Worm (Caenorhabditis elegans): ENCODE results near the gene K10C8.4.

K10C8.4 gene

DNA sequence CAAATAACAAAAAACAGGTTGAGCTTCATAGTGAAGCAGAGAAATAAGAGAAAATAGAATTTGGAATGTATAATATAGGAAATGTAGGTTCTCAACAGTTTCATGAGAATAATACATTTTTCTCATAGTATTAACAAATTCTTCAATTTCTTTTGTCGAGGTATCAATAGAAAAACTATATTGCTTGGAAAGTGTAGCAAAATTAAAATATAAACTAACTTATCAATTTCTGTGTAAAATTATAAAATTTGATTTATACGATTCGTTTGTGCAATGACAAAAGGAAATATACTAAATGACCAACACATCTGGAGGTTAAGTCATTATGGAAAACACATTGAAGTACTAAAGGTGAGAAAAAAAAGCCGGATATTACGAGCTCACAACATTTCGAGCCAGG lies 34.4 kb upstream of the K10C8.4 start, which contains the start of gene W05B10.3:
TSS of gene W05B10.3 (minus strand) at position 101 of the 400 bp plus-strand sequence.
- TF ChIP-seq Y95B8A.8 (GFP tag; IDR thresholded peaks at IDR 0.05): no peak
- TF ChIP-seq Y56A3A.18 (GFP tag; IDR thresholded peaks at IDR 0.05): no peak
- no peak for TF ChIP-seq B0336.3 (GFP tag; IDR thresholded peaks at IDR 0.05)
- no peak for TF ChIP-seq pha-4 (tag; optimal IDR thresholded peaks at IDR 0.05)
- no peak for TF ChIP-seq Y53F4B.3 (GFP tag; IDR thresholded peaks at IDR 0.05)

DNA sequence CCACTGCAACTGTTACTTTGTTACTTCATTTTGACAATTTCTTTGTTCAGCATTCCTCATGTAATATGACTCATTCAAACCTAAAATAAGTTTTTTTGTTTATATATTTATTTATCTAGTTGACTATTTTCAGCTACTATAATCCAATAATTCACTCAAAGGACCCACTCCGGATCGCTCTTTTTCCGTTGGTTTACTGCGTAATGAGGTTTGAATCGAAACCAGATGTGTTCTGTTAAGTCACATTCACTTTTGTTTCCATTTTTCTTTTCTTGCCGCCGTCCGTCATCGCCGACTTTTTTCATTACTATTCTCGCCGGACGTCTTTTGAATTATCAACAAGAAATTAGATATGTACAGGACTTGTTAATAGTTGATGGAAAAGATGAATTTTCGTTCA lies 32.7 kb upstream of the K10C8.4 start:
- TF ChIP-seq lir-1 (GFP tag; conservative IDR thresholded peaks at IDR 0.05): no peak
- TF ChIP-seq dox-1 (GFP tag; IDR thresholded peaks at IDR 0.05): no peak
- TF ChIP-seq ccch-3 (GFP tag; optimal IDR thresholded peaks at IDR 0.05): no peak
- TF ChIP-seq lsy-27 (tag; optimal IDR thresholded peaks at IDR 0.05; ENCODE audit: borderline replicate concordance, insufficient read depth): no peak
- no peak for TF ChIP-seq tbx-9 (tag; optimal IDR thresholded peaks at IDR 0.05; ENCODE audit: borderline replicate concordance)
- TF ChIP-seq T26A5.8 (tag; optimal IDR thresholded peaks at IDR 0.05): no peak
- TF ChIP-seq nfyb-1 (GFP tag; IDR thresholded peaks at IDR 0.05): no peak
- no peak for TF ChIP-seq hlh-12 (tag; optimal IDR thresholded peaks at IDR 0.05)
- TF ChIP-seq F23B12.7 (tag; optimal IDR thresholded peaks at IDR 0.05; ENCODE audit: insufficient read depth): no peak
- TF ChIP-seq egrh-3 (GFP tag; IDR thresholded peaks at IDR 0.05): no peak
- no peak for TF ChIP-seq dpl-1 (GFP tag; optimal IDR thresholded peaks at IDR 0.05)
- TF ChIP-seq F52B5.7 (tag; optimal IDR thresholded peaks at IDR 0.05): no peak
- no peak for TF ChIP-seq Y95B8A.8 (GFP tag; IDR thresholded peaks at IDR 0.05)
- TF ChIP-seq ets-4 (GFP tag; optimal IDR thresholded peaks at IDR 0.05): no peak
- TF ChIP-seq efl-1 (GFP tag; optimal IDR thresholded peaks at IDR 0.05): no peak

- no peak for TF ChIP-seq B0336.3 (GFP tag; IDR thresholded peaks at IDR 0.05)
Measured at ce11 chrV:12667397-12667796, 28.7 kb upstream of the K10C8.4 start.

DNA sequence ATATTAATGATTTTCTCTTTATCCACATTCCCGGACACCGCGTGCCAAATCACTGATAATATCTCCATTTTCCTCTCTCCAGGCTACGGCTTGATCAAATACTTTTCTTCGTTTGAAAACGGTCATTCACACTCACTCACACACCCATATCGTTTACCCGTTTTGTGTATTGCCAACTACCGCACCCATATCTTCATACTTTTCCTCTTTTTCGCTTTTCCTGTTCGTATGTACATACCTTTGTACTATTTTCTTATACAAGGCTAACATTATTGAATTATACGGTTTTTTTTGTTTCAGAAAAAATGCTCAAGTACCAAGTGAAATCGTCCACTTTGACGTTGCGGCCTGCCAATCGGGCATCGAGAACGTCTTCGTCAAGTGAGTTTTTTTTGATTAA lies 28.1 kb upstream of the K10C8.4 start, which contains the start of gene W05B10.4:
TSS of gene W05B10.4 (plus strand) at position 301 of the 400 bp plus-strand sequence.
- TF ChIP-seq ztf-3 (GFP tag; optimal IDR thresholded peaks at IDR 0.05) (no peak), die-1 (tag; optimal IDR thresholded peaks at IDR 0.05) (no peak), ceh-27 (GFP tag; optimal IDR thresholded peaks at IDR 0.05) (peak; percentile 10), somi-1 (GFP tag; optimal IDR thresholded peaks at IDR 0.05) (no peak), rpc-1 (optimal IDR thresholded peaks at IDR 0.05) (no peak), rpc-1 (tag; optimal IDR thresholded peaks at IDR 0.05) (no peak), ceh-79 (tag; optimal IDR thresholded peaks at IDR 0.05) (no peak)

DNA sequence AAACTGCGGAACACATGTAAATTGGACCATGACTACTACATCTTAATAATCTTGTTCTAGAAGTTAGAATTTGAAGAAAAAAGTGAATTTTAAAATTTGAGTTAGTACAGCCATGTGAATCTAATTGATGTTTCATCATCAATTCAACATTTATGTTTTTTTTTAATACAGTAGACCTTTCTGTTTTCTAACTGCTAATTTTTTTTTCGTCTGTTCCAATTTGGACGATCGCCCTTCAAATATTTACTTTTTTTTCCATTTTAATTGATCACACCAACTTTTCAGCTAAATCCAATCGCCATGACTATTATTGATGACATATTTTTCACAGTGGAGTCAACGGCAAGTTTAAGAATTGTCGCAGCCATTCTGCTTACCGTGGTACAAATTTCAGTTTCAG lies 25.5 kb upstream of the K10C8.4 start, which contains the start of gene srx-116:
TSS of gene srx-116 (plus strand) at position 301 of the 400 bp plus-strand sequence.
- TF ChIP-seq snpc-1.1 (tag; optimal IDR thresholded peaks at IDR 0.05; ENCODE audit: insufficient read depth) (no peak), ceh-79 (tag; optimal IDR thresholded peaks at IDR 0.05) (no peak), cebp-2 (GFP tag; IDR thresholded peaks at IDR 0.05) (no peak), F52B5.7 (tag; optimal IDR thresholded peaks at IDR 0.05) (no peak), ztf-26 (tag; optimal IDR thresholded peaks at IDR 0.05) (no peak), F37B4.10 (GFP tag; IDR thresholded peaks at IDR 0.05) (no peak), efl-1 (GFP tag; optimal IDR thresholded peaks at IDR 0.05) (no peak), ceh-58 (GFP tag; IDR thresholded peaks at IDR 0.05) (no peak), lir-1 (GFP tag; conservative IDR thresholded peaks at IDR 0.05) (no peak), K12H6.12 (tag; optimal IDR thresholded peaks at IDR 0.05) (no peak), madf-6 (GFP tag; IDR thresholded peaks at IDR 0.05) (no peak), snpc-3.4 (tag; optimal IDR thresholded peaks at IDR 0.05) (no peak)
